Worm (Caenorhabditis elegans) whole organism, L1 larva: ENCODE data around the gene F01F1.14.

Source experiments
- C04F5.9 ChIP-seq: sonication (generic microtip); optimal IDR thresholded peaks from 2 replicates; lab custom pipeline; 2016; ENCODE audit warnings: missing genetic modification characterization, missing compliant biosample characterization
- C16A3.4 ChIP-seq: fragments of 150-350 bp; optimal IDR thresholded peaks from 2 replicates; lab custom pipeline; 2014; ENCODE audit warnings: missing biosample characterization, missing genetic modification characterization
- C34B4.2 ChIP-seq: sonication (generic microtip); optimal IDR thresholded peaks from 2 replicates; lab custom pipeline; 2017; ENCODE audit warnings: mild to moderate bottlenecking, missing genetic modification characterization, missing compliant biosample characterization
- F16B12.6 ChIP-seq: fragments of 150-350 bp; optimal IDR thresholded peaks from 2 replicates; lab custom pipeline; 2014; ENCODE audit warnings: missing biosample characterization, missing genetic modification characterization
- aha-1 ChIP-seq: fragments of 150-350 bp; optimal IDR thresholded peaks from 2 replicates; lab custom pipeline; 2014; ENCODE audit warnings: missing biosample characterization, missing genetic modification characterization
- aly-2 ChIP-seq: fragments of 150-350 bp; optimal IDR thresholded peaks from 2 replicates; lab custom pipeline; 2014; ENCODE audit warnings: missing biosample characterization, missing genetic modification characterization
- ama-1 ChIP-seq: fragments of 150-350 bp; optimal IDR thresholded peaks from 2 replicates; lab custom pipeline; 2014
- blmp-1 ChIP-seq: fragments of 150-350 bp; optimal IDR thresholded peaks from 2 replicates; lab custom pipeline; 2014; ENCODE audit warnings: missing biosample characterization, missing genetic modification characterization
- ceh-63 ChIP-seq: fragments of 200-800 bp; sonication (Bioruptor generic); optimal IDR thresholded peaks from 2 replicates; lab custom pipeline; 2018; ENCODE audit warnings: mild to moderate bottlenecking, missing genetic modification characterization, missing compliant biosample characterization
- ceh-8 ChIP-seq: fragments of 200-800 bp; sonication (Bioruptor generic); optimal IDR thresholded peaks from 2 replicates; lab custom pipeline; 2018; ENCODE audit warnings: mild to moderate bottlenecking, missing genetic modification characterization, moderate library complexity, missing compliant biosample characterization
- ceh-82 ChIP-seq, 3 experiments: fragments of 150-350 bp in 1 of 3; sonication (generic microtip) in 2 of 3; optimal IDR thresholded peaks; 2 replicates each; lab custom pipeline; 2014 to 2017; ENCODE audit warnings: missing biosample characterization in 3 of 3, missing genetic modification characterization in 3 of 3
- ceh-88 ChIP-seq: fragments of 200-800 bp; sonication (Bioruptor generic); IDR thresholded peaks from 2 replicates; pipeline ENCODE4 v1.3.6; 2022; ENCODE audit warnings: missing genetic modification characterization, missing compliant biosample characterization
- ces-1 ChIP-seq: fragments of 150-350 bp; optimal IDR thresholded peaks from 2 replicates; lab custom pipeline; 2014; ENCODE audit warnings: missing biosample characterization, missing genetic modification reagents, missing genetic modification characterization
- dpl-1 ChIP-seq, 3 experiments: fragments of 150-350 bp in 2 of 3; sonication (generic microtip) in 1 of 3; optimal IDR thresholded peaks; 2 replicates each; lab custom pipeline; 2014 to 2017; ENCODE audit warnings: missing biosample characterization in 3 of 3, missing genetic modification characterization in 3 of 3, missing genetic modification reagents in 3 of 3
- dsc-1 ChIP-seq: sonication (generic microtip); optimal IDR thresholded peaks from 2 replicates; lab custom pipeline; 2016; ENCODE audit warnings: mild to moderate bottlenecking, missing genetic modification characterization, missing compliant biosample characterization
- efl-1 ChIP-seq, 4 experiments: fragments of 150-350 bp; optimal IDR thresholded peaks in 3 of 4; peaks in 1 of 4; 1 replicate in 1 of 4; 2 replicates in 3 of 4; lab custom pipeline; 2014; ENCODE audit warnings: missing biosample characterization in 2 of 4, missing genetic modification characterization in 2 of 4, missing genetic modification reagents in 2 of 4
- efl-3 ChIP-seq: fragments of 200-800 bp; sonication (Bioruptor generic); optimal IDR thresholded peaks from 2 replicates; lab custom pipeline; 2018; ENCODE audit warnings: mild to moderate bottlenecking, missing genetic modification characterization, missing compliant biosample characterization
- egl-13 ChIP-seq: sonication (generic microtip); optimal IDR thresholded peaks from 2 replicates; lab custom pipeline; 2016; ENCODE audit warnings: missing genotype, missing genetic modification reagents, missing genetic modification characterization, missing compliant biosample characterization
- egl-27 ChIP-seq, 2 experiments: fragments of 150-350 bp in 1 of 2; sonication (generic microtip); optimal IDR thresholded peaks; 3 replicates each; lab custom pipeline; 2017 to 2018; ENCODE audit warnings: missing biosample characterization in 2 of 2, missing genetic modification characterization in 2 of 2, missing genetic modification reagents in 2 of 2
- elt-2 ChIP-seq: sonication (generic microtip); optimal IDR thresholded peaks from 2 replicates; lab custom pipeline; 2016; ENCODE audit warnings: missing genetic modification characterization, mild to moderate bottlenecking, inconsistent platforms, missing compliant biosample characterization, missing genetic modification reagents
- fkh-10 ChIP-seq: sonication (generic microtip); optimal IDR thresholded peaks from 2 replicates; lab custom pipeline; 2017; ENCODE audit warnings: missing biosample characterization, missing genetic modification reagents, missing genetic modification characterization
- fos-1 ChIP-seq: fragments of 150-350 bp; optimal IDR thresholded peaks from 2 replicates; lab custom pipeline; 2014; ENCODE audit warnings: missing biosample characterization, missing genetic modification characterization
- hlh-4 ChIP-seq: sonication (generic microtip); optimal IDR thresholded peaks from 2 replicates; lab custom pipeline; 2016; ENCODE audit warnings: mild to moderate bottlenecking, missing genetic modification characterization, missing compliant biosample characterization
- hpl-2 ChIP-seq: fragments of 150-350 bp; optimal IDR thresholded peaks from 2 replicates; lab custom pipeline; 2014; ENCODE audit warnings: missing biosample characterization, missing genetic modification reagents, missing genetic modification characterization
- lin-13 ChIP-seq: fragments of 150-350 bp; optimal IDR thresholded peaks from 2 replicates; lab custom pipeline; 2014; ENCODE audit warnings: missing biosample characterization, missing genetic modification reagents, missing genetic modification characterization
- lin-14 ChIP-seq: fragments of 200-800 bp; sonication (Bioruptor generic); optimal IDR thresholded peaks from 2 replicates; lab custom pipeline; 2018; ENCODE audit warnings: mild to moderate bottlenecking, missing genetic modification characterization, moderate library complexity, missing compliant biosample characterization
- lin-15B ChIP-seq: fragments of 150-350 bp; sonication (generic microtip); optimal IDR thresholded peaks from 3 replicates; lab custom pipeline; 2014; ENCODE audit warnings: missing biosample characterization, missing genetic modification characterization
- lin-35 ChIP-seq, 2 experiments: fragments of 150-350 bp; optimal IDR thresholded peaks; 2 replicates each; lab custom pipeline; 2014; ENCODE audit warnings: missing biosample characterization in 2 of 2, missing genetic modification characterization in 2 of 2, missing genetic modification reagents in 2 of 2
- lir-3 ChIP-seq: sonication (generic microtip); optimal IDR thresholded peaks from 2 replicates; lab custom pipeline; 2016; ENCODE audit warnings: mild to moderate bottlenecking, missing genetic modification characterization, moderate library complexity, missing compliant biosample characterization; ENCODE audit not compliant: poor library complexity
- lsy-2 ChIP-seq, 2 experiments: fragments of 150-350 bp; optimal IDR thresholded peaks; 2 replicates each; lab custom pipeline; 2014; ENCODE audit warnings: missing biosample characterization in 2 of 2, missing genetic modification characterization in 2 of 2
- mab-9 ChIP-seq: fragments of 200-800 bp; sonication (Bioruptor generic); IDR thresholded peaks from 2 replicates; pipeline ENCODE4 v1.3.6; 2022; ENCODE audit warnings: missing genetic modification reagents, missing genetic modification characterization, missing compliant biosample characterization
- mep-1 ChIP-seq: fragments of 150-350 bp; optimal IDR thresholded peaks from 2 replicates; lab custom pipeline; 2014; ENCODE audit warnings: missing biosample characterization, missing genetic modification characterization
- nhr-47 ChIP-seq: sonication (generic microtip); optimal IDR thresholded peaks from 2 replicates; lab custom pipeline; 2016; ENCODE audit warnings: mild to moderate bottlenecking, missing genetic modification characterization, moderate library complexity, missing compliant biosample characterization
- nhr-71 ChIP-seq: sonication (generic microtip); optimal IDR thresholded peaks from 2 replicates; lab custom pipeline; 2016; ENCODE audit warnings: mild to moderate bottlenecking, missing genetic modification characterization, moderate library complexity, missing compliant biosample characterization
- nhr-76 ChIP-seq: sonication (generic microtip); optimal IDR thresholded peaks from 2 replicates; lab custom pipeline; 2017; ENCODE audit warnings: missing biosample characterization, missing genetic modification characterization
- nhr-84 ChIP-seq: sonication (generic microtip); optimal IDR thresholded peaks from 2 replicates; lab custom pipeline; 2017; ENCODE audit warnings: missing biosample characterization, missing genetic modification characterization
- pag-3 ChIP-seq: sonication (generic microtip); optimal IDR thresholded peaks from 2 replicates; lab custom pipeline; 2017; ENCODE audit warnings: missing genetic modification characterization, mild to moderate bottlenecking, missing compliant biosample characterization, antibody characterized with exemption, borderline replicate concordance; ENCODE audit not compliant: insufficient read depth
- pax-3 ChIP-seq: fragments of 200-800 bp; sonication (Bioruptor generic); optimal IDR thresholded peaks from 2 replicates; lab custom pipeline; 2018; ENCODE audit warnings: mild to moderate bottlenecking, missing genetic modification characterization, moderate library complexity, missing compliant biosample characterization
- pqm-1 ChIP-seq: sonication (generic microtip); optimal IDR thresholded peaks from 3 replicates; lab custom pipeline; 2017; ENCODE audit warnings: missing biosample characterization, missing genetic modification characterization
- rnt-1 ChIP-seq: sonication (generic microtip); optimal IDR thresholded peaks from 2 replicates; lab custom pipeline; 2016; ENCODE audit warnings: mild to moderate bottlenecking, missing genetic modification characterization, moderate library complexity, missing compliant biosample characterization
- snu-23 ChIP-seq: sonication (generic microtip); optimal IDR thresholded peaks from 2 replicates; lab custom pipeline; 2016; ENCODE audit warnings: missing genetic modification characterization, missing compliant biosample characterization
- sox-4 ChIP-seq: sonication (generic microtip); optimal IDR thresholded peaks from 2 replicates; lab custom pipeline; 2016; ENCODE audit warnings: missing genetic modification characterization, missing compliant biosample characterization
- sup-37 ChIP-seq: fragments of 200-800 bp; sonication (Bioruptor generic); optimal IDR thresholded peaks from 2 replicates; lab custom pipeline; 2018; ENCODE audit warnings: mild to moderate bottlenecking, missing genetic modification characterization, missing compliant biosample characterization
- swsn-7 ChIP-seq: sonication (generic microtip); optimal IDR thresholded peaks from 2 replicates; lab custom pipeline; 2016; ENCODE audit warnings: missing genetic modification characterization, missing compliant biosample characterization
- unc-62 ChIP-seq: fragments of 150-350 bp; optimal IDR thresholded peaks from 2 replicates; lab custom pipeline; 2014; ENCODE audit warnings: missing biosample characterization, missing genetic modification reagents, missing genetic modification characterization
- unc-86 ChIP-seq: sonication (generic microtip); optimal IDR thresholded peaks from 2 replicates; lab custom pipeline; 2016; ENCODE audit warnings: missing genetic modification characterization, missing compliant biosample characterization
- vab-15 ChIP-seq: sonication (generic microtip); optimal IDR thresholded peaks from 2 replicates; lab custom pipeline; 2017; ENCODE audit warnings: missing genotype, mild to moderate bottlenecking, missing genetic modification characterization, missing compliant biosample characterization
- xbp-1 ChIP-seq: sonication (generic microtip); optimal IDR thresholded peaks from 2 replicates; lab custom pipeline; 2016; ENCODE audit warnings: missing genetic modification characterization, missing compliant biosample characterization
- ztf-4 ChIP-seq: fragments of 150-350 bp; optimal IDR thresholded peaks from 2 replicates; lab custom pipeline; 2014; ENCODE audit warnings: missing biosample characterization, missing genetic modification characterization

F01F1.14 gene

ce11 chrIII:5855637-5856179 is 27.0 kb downstream of the F01F1.14 start, which contains the start of the genes cct-6 and alh-9 (continued):
- no peak for TF ChIP-seq pax-3 (tag; lab: Kevin White, UChicago)
- TF ChIP-seq ztf-4 (tag; lab: Kevin White, UChicago) = peak; percentile 61
- TF ChIP-seq ceh-8 (GFP tag; lab: Kevin White, UChicago) = no peak
- TF ChIP-seq nhr-84 = no peak
- TF ChIP-seq swsn-7 = peak; percentile 75
- TF ChIP-seq blmp-1 (tag; lab: Kevin White, UChicago) = peak; percentile 87
- peak; percentile 59 for TF ChIP-seq dsc-1 (tag; lab: Kevin White, UChicago)
- peak; percentile 98 for TF ChIP-seq lin-35 (GFP tag; optimal IDR thresholded peaks at IDR 0.05; lab: Kevin White, UChicago)
- no peak for TF ChIP-seq C34B4.2 (tag; lab: Kevin White, UChicago)
- TF ChIP-seq efl-3 = no peak
- TF ChIP-seq C16A3.4 = peak; percentile 88
- peak; percentile 42 for TF ChIP-seq lir-3 (tag; lab: Kevin White, UChicago)
- peak; percentile 26 for TF ChIP-seq C04F5.9
- peak; percentile 87 for TF ChIP-seq nhr-71 (tag; lab: Kevin White, UChicago)
- TF ChIP-seq snu-23 = peak; percentile 89
- TF ChIP-seq lsy-2 (tag; optimal IDR thresholded peaks at IDR 0.05; lab: Kevin White, UChicago) = peak; percentile 86 to 95
- TF ChIP-seq F16B12.6 (tag; lab: Kevin White, UChicago) = peak; percentile 53
- no peak for TF ChIP-seq vab-15 (tag; lab: Kevin White, UChicago)
- TF ChIP-seq nhr-76 (tag; lab: Kevin White, UChicago) = no peak
- no peak for TF ChIP-seq pag-3 (tag; lab: Kevin White, UChicago)
- peak; percentile 28 for TF ChIP-seq fkh-10 (GFP tag; lab: Kevin White, UChicago)
- no peak for TF ChIP-seq unc-62 (GFP tag; lab: Kevin White, UChicago)
- TF ChIP-seq fos-1 (tag; lab: Kevin White, UChicago) = peak; percentile 62
- TF ChIP-seq sox-4 (tag; lab: Kevin White, UChicago) = no peak
- TF ChIP-seq ceh-82 (tag; optimal IDR thresholded peaks at IDR 0.05; lab: Kevin White, UChicago) = peak; percentile 75 to 93 (median 76)
- no peak for TF ChIP-seq hlh-4 (tag; lab: Kevin White, UChicago)
- TF ChIP-seq efl-1 (optimal IDR thresholded peaks at IDR 0.05; lab: Kevin White, UChicago) = peak; percentile 85 to 96
- peak; percentile 96 to 99 for TF ChIP-seq efl-1 (GFP tag; optimal IDR thresholded peaks at IDR 0.05 in 1 of 2; lab: Kevin White, UChicago)
- peak; percentile 81 for TF ChIP-seq xbp-1
- no peak for TF ChIP-seq aha-1 (tag; lab: Kevin White, UChicago)
- TF ChIP-seq unc-86 (tag; lab: Kevin White, UChicago) = peak; percentile 69
- TF ChIP-seq sup-37 (GFP tag; lab: Kevin White, UChicago) = no peak
- peak; percentile 79 for TF ChIP-seq lin-14
- TF ChIP-seq aly-2 = peak; percentile 15
- no peak for TF ChIP-seq ceh-88 (GFP tag; lab: Robert Waterston, UW)
- no peak for TF ChIP-seq hpl-2 (GFP tag; lab: Kevin White, UChicago)

- TF ChIP-seq lin-35 (GFP tag; optimal IDR thresholded peaks at IDR 0.05; lab: Kevin White, UChicago) = peak; percentile 61 to 84
- TF ChIP-seq aly-2 = peak; percentile 70
- peak; percentile 19 for TF ChIP-seq elt-2 (tag; lab: Kevin White, UChicago)
- TF ChIP-seq efl-1 (optimal IDR thresholded peaks at IDR 0.05; lab: Kevin White, UChicago) = peak; percentile 24 to 71
- TF ChIP-seq efl-1 (GFP tag; optimal IDR thresholded peaks at IDR 0.05 in 1 of 2; lab: Kevin White, UChicago) = peak; percentile 80 to 97
- no peak for TF ChIP-seq pqm-1
- TF ChIP-seq mab-9 (GFP tag; lab: Robert Waterston, UW) = 0 out of 2 replicates have a peak, but pooled peaks have one; percentile 6
- no peak for TF ChIP-seq sup-37 (GFP tag; lab: Kevin White, UChicago)
- peak; percentile 54 for TF ChIP-seq nhr-71 (tag; lab: Kevin White, UChicago)
- TF ChIP-seq rnt-1 (tag; lab: Kevin White, UChicago) = peak; percentile 9
- peak; percentile 10 for TF ChIP-seq lin-13 (GFP tag; lab: Kevin White, UChicago)
- peak; percentile 1 for TF ChIP-seq lir-3 (tag; lab: Kevin White, UChicago)
- TF ChIP-seq lin-15B (tag; lab: Kevin White, UChicago) = no peak
- TF ChIP-seq C34B4.2 (tag; lab: Kevin White, UChicago) = no peak
- TF ChIP-seq ceh-63 (GFP tag; lab: Kevin White, UChicago) = no peak
- TF ChIP-seq ces-1 (GFP tag; lab: Kevin White, UChicago) = no peak
- TF ChIP-seq mep-1 = peak; percentile 29
- no peak for TF ChIP-seq fos-1 (tag; lab: Kevin White, UChicago)
- TF ChIP-seq swsn-7 = peak; percentile 12
- TF ChIP-seq dsc-1 (tag; lab: Kevin White, UChicago) = peak; percentile 11
- peak; percentile 75 for TF ChIP-seq ama-1 (lab: Kevin White, UChicago)
- TF ChIP-seq egl-27 (tag; optimal IDR thresholded peaks at IDR 0.05; lab: Kevin White, UChicago) = no peak
- TF ChIP-seq egl-13 (tag; lab: Kevin White, UChicago) = no peak
- TF ChIP-seq nhr-47 (tag; lab: Kevin White, UChicago) = peak; percentile 55
- peak; percentile 43 to 78 (median 60) for TF ChIP-seq dpl-1 (GFP tag; optimal IDR thresholded peaks at IDR 0.05; lab: Kevin White, UChicago)
These were observed 29.5 kb downstream of the F01F1.14 start, which contains the start of gene ddx-23 for ce11 chrIII:5853240-5853639. Gene ddx-23, minus strand, starts transcription at chrIII:5853269.
